Worm (Caenorhabditis elegans) whole organism, L3 larva: ENCODE data around the gene F28A10.5.
"Not testable (repeated sequence)": the region's sequence is repeated elsewhere in the genome, so short reads cannot be mapped to it uniquely, and the experiment has no call there.

ENCODE experiments used
- R02D3.7 ChIP-seq: fragments of 150-350 bp; optimal IDR thresholded peaks from 2 replicates; lab custom pipeline; 2014; ENCODE audit warnings: missing biosample characterization, missing genetic modification characterization
- ama-1 ChIP-seq: fragments of 150-350 bp; optimal IDR thresholded peaks from 2 replicates; lab custom pipeline; 2018
- ceh-28 ChIP-seq: fragments of 150-350 bp; optimal IDR thresholded peaks from 2 replicates; lab custom pipeline; 2014; ENCODE audit warnings: missing biosample characterization, missing genetic modification reagents, missing genetic modification characterization
- ceh-82 ChIP-seq: fragments of 150-350 bp; optimal IDR thresholded peaks from 2 replicates; lab custom pipeline; 2014; ENCODE audit warnings: missing biosample characterization, missing genetic modification characterization
- daf-12 ChIP-seq: fragments of 150-350 bp; optimal IDR thresholded peaks from 2 replicates; lab custom pipeline; 2014; ENCODE audit warnings: missing biosample characterization, missing genetic modification reagents, missing genetic modification characterization
- egl-27 ChIP-seq: sonication (generic microtip); optimal IDR thresholded peaks from 4 replicates; lab custom pipeline; 2017; ENCODE audit warnings: missing biosample characterization, missing genetic modification reagents, missing genetic modification characterization
- egl-5 ChIP-seq: fragments of 150-350 bp; optimal IDR thresholded peaks from 2 replicates; lab custom pipeline; 2017; ENCODE audit warnings: missing biosample characterization, missing genetic modification reagents, missing genetic modification characterization, inconsistent platforms
- elt-1 ChIP-seq: fragments of 150-350 bp; optimal IDR thresholded peaks from 2 replicates; lab custom pipeline; 2014; ENCODE audit warnings: missing biosample characterization, missing genetic modification characterization
- elt-2 ChIP-seq: sonication (generic microtip); optimal IDR thresholded peaks from 2 replicates; lab custom pipeline; 2016; ENCODE audit warnings: missing genetic modification reagents, mild to moderate bottlenecking, missing genetic modification characterization, missing compliant biosample characterization
- fos-1 ChIP-seq: fragments of 150-350 bp; optimal IDR thresholded peaks from 2 replicates; lab custom pipeline; 2014; ENCODE audit warnings: missing biosample characterization, missing genetic modification characterization
- hmg-11 ChIP-seq: sonication (generic microtip); optimal IDR thresholded peaks from 2 replicates; lab custom pipeline; 2016; ENCODE audit warnings: missing genetic modification characterization, missing compliant biosample characterization
- lin-39 ChIP-seq: fragments of 150-350 bp; optimal IDR thresholded peaks from 2 replicates; lab custom pipeline; 2018; ENCODE audit warnings: missing biosample characterization, missing genetic modification reagents, missing genetic modification characterization
- lsy-12 ChIP-seq: sonication (generic microtip); optimal IDR thresholded peaks from 2 replicates; lab custom pipeline; 2016; ENCODE audit warnings: mild to moderate bottlenecking, missing genetic modification characterization, missing compliant biosample characterization
- mdl-1 ChIP-seq: fragments of 150-350 bp; optimal IDR thresholded peaks from 2 replicates; lab custom pipeline; 2014; ENCODE audit warnings: missing biosample characterization, missing genetic modification characterization
- nfya-1 ChIP-seq: sonication (generic microtip); optimal IDR thresholded peaks from 2 replicates; lab custom pipeline; 2017; ENCODE audit warnings: missing genetic modification characterization, mild to moderate bottlenecking, missing compliant biosample characterization, antibody characterized with exemption, moderate library complexity; ENCODE audit not compliant: insufficient read depth
- nhr-11 ChIP-seq: fragments of 150-350 bp; optimal IDR thresholded peaks from 2 replicates; lab custom pipeline; 2014; ENCODE audit warnings: missing biosample characterization, missing genetic modification characterization
- nhr-12 ChIP-seq: fragments of 150-350 bp; optimal IDR thresholded peaks from 2 replicates; lab custom pipeline; 2014; ENCODE audit warnings: missing biosample characterization, missing genetic modification characterization
- nhr-23 ChIP-seq: fragments of 150-350 bp; optimal IDR thresholded peaks from 2 replicates; lab custom pipeline; 2014; ENCODE audit warnings: missing biosample characterization, missing genetic modification reagents, missing genetic modification characterization
- nhr-237 ChIP-seq: fragments of 150-350 bp; optimal IDR thresholded peaks from 2 replicates; lab custom pipeline; 2014; ENCODE audit warnings: missing biosample characterization, missing genetic modification characterization
- nhr-25 ChIP-seq: sonication (generic microtip); optimal IDR thresholded peaks from 2 replicates; lab custom pipeline; 2017; ENCODE audit warnings: missing biosample characterization, missing genetic modification characterization
- nhr-28 ChIP-seq: fragments of 150-350 bp; optimal IDR thresholded peaks from 2 replicates; lab custom pipeline; 2014; ENCODE audit warnings: missing biosample characterization, missing genetic modification characterization
- nhr-67 ChIP-seq: fragments of 150-350 bp; optimal IDR thresholded peaks from 2 replicates; lab custom pipeline; 2014; ENCODE audit warnings: missing biosample characterization, missing genetic modification characterization
- nhr-76 ChIP-seq: fragments of 150-350 bp; sonication (generic microtip); optimal IDR thresholded peaks from 5 replicates; lab custom pipeline; 2014; ENCODE audit warnings: missing biosample characterization, missing genetic modification characterization
- nhr-77 ChIP-seq: fragments of 150-350 bp; optimal IDR thresholded peaks from 2 replicates; lab custom pipeline; 2014; ENCODE audit warnings: missing biosample characterization, missing genetic modification characterization
- pha-4 ChIP-seq: fragments of 150-350 bp; optimal IDR thresholded peaks from 2 replicates; lab custom pipeline; 2014; ENCODE audit warnings: missing biosample characterization, missing genetic modification reagents, missing genetic modification characterization
- pqm-1 ChIP-seq: fragments of 150-350 bp; optimal IDR thresholded peaks from 2 replicates; lab custom pipeline; 2017; ENCODE audit warnings: missing biosample characterization, missing genetic modification characterization, inconsistent platforms
- sea-2 ChIP-seq: fragments of 150-350 bp; sonication (generic microtip); optimal IDR thresholded peaks from 4 replicates; lab custom pipeline; 2014; ENCODE audit warnings: missing biosample characterization, missing genetic modification reagents, missing genetic modification characterization
- skn-1 ChIP-seq: fragments of 150-350 bp; optimal IDR thresholded peaks from 2 replicates; lab custom pipeline; 2014; ENCODE audit warnings: missing biosample characterization, missing genetic modification characterization
- tbx-2 ChIP-seq: sonication (generic microtip); optimal IDR thresholded peaks from 2 replicates; lab custom pipeline; 2016; ENCODE audit warnings: mild to moderate bottlenecking, missing genetic modification characterization, missing compliant biosample characterization
- unc-39 ChIP-seq: sonication (generic microtip); optimal IDR thresholded peaks from 4 replicates; lab custom pipeline; 2017; ENCODE audit warnings: missing biosample characterization, missing genetic modification characterization
- ztf-11 ChIP-seq: fragments of 150-350 bp; optimal IDR thresholded peaks from 2 replicates; lab custom pipeline; 2014; ENCODE audit warnings: missing biosample characterization, missing genetic modification characterization
- ztf-4 ChIP-seq: fragments of 150-350 bp; optimal IDR thresholded peaks from 2 replicates; lab custom pipeline; 2014; ENCODE audit warnings: missing biosample characterization, missing genetic modification characterization

F28A10.5 gene

DNA sequence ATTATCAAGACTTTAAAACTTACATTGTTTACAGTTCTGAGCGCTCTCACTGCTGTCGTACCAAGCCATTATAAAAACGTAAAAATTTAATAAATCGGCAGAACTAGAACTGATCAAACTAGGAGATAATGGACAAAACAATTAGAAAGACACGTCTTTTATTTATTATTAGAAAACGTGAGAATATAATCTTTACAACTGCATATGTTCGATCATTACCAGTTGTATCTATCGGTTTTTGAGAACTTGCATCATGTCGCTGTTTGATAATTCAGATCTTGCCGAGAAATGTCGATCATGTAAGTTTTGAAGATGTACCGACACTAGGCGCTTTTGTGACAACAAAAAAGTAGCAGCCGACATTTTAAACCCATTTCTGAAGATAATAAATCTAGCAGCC is 4.8 kb downstream of the F28A10.5 start, which contains the start of gene F28A10.7:
Gene F28A10.7 (minus strand): TSS at position 101 of the 400 bp plus-strand sequence.
- no peak for TF ChIP-seq ztf-4 (tag; lab: Kevin White, UChicago)
- TF ChIP-seq lin-39 (tag; lab: Kevin White, UChicago) = no peak
- TF ChIP-seq nhr-77 = no peak
- TF ChIP-seq nhr-23 (tag; lab: Kevin White, UChicago) = no peak

- no peak for TF ChIP-seq nhr-11
- TF ChIP-seq tbx-2 (tag; lab: Kevin White, UChicago) = no peak
- no peak for TF ChIP-seq nhr-28
- TF ChIP-seq ama-1 (lab: Kevin White, UChicago) = no peak
- no peak for TF ChIP-seq nfya-1 (tag; lab: Kevin White, UChicago)
- TF ChIP-seq egl-5 (tag; lab: Kevin White, UChicago) = no peak
- no peak for TF ChIP-seq lsy-12 (tag; lab: Kevin White, UChicago)
- TF ChIP-seq nhr-77 = no peak
- no peak for TF ChIP-seq nhr-76 (tag; lab: Kevin White, UChicago)
- TF ChIP-seq egl-27 (tag; lab: Kevin White, UChicago) = no peak
- TF ChIP-seq, all 47 proteins: peak for 0
These were observed 6.5 kb downstream of the F28A10.5 start, which contains the start of gene F28A10.4 for ce11 chrII:843971-844370. TSS of gene F28A10.4 (plus strand) at chrII:844271.

ce11 chrII:840131-840530 is 10.3 kb downstream of the F28A10.5 start, which contains the start of gene clc-33:
TSS of gene clc-33 (plus strand) at chrII:840431.
- no peak for TF ChIP-seq egl-27 (tag; lab: Kevin White, UChicago)

DNA sequence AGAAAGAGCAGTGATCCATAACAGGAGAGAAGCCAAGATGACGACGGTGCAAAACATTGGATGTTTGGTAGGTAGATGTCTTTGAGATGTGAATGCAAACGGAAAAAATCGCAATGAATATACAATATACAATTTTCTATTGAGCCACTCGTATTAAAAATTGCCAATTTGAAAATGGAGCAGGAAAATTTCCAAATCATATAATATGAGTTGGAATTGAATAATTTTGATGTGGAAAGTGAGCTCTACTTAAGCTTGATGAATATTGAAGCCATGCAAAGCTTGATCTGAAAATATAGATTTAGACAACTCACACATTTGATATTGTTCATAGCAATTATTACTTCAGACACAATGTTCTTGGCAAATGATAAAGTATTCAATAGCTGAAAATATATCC is 12.1 kb downstream of the F28A10.5 start, which contains the start of gene F28A10.8:
Gene F28A10.8 (minus strand): TSS at position 101 of the 400 bp plus-strand sequence.
- TF ChIP-seq hmg-11 (no peak), nfya-1 (tag; lab: Kevin White, UChicago) (no peak), tbx-2 (tag; lab: Kevin White, UChicago) (no peak), pqm-1 (no peak), skn-1 (no peak), elt-1 (tag; lab: Kevin White, UChicago) (no peak), ztf-11 (tag; lab: Kevin White, UChicago) (no peak), daf-12 (tag; lab: Kevin White, UChicago) (no peak), nhr-25 (tag; lab: Kevin White, UChicago) (no peak)

DNA sequence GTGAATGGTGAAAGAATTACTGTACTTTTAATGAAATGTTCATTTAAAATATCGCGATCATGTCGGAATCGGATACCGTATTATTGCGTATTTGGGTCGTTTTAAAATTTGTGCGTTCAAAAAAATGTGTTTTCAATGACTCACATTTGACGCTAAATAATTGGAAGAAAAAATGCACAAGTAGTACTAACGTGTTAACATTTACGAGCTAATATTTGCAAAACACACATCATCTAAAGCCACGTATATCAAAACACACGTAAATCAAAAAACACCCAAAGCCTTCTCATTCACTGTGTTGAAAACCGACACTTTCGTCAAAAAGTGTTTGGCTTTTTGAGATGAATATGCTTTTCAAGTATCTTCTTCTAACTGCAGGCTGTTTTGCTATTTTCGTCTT is 24.9 kb downstream of the F28A10.5 start, which contains the start of gene F28A10.1:
Gene F28A10.1 (plus strand): TSS at position 301 of the 400 bp plus-strand sequence.
- TF ChIP-seq lsy-12 (tag; lab: Kevin White, UChicago) (no peak), nhr-25 (tag; lab: Kevin White, UChicago) (no peak)

DNA sequence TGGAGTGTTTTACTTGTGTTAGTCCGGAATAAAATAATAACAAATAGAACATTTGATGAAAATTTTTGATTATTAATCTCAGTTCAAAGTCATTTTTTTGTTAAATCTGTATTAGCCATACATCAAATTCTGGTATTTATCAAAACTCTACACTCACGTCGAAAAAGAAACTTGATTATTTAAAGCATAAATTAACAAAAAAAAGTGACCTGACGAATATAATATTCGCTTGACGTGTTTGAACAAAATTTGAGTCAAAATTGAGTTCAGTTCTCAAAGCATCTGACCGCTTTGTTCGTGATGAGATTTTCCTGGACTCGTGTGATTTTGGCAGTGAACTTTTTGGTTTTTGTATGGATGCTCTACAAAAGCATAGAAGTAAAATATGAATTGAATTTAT is 26.9 kb downstream of the F28A10.5 start, which contains the start of gene F46F5.10:
Gene F46F5.10 (plus strand): TSS at position 301 of the 400 bp plus-strand sequence.
- TF ChIP-seq egl-5 (tag; lab: Kevin White, UChicago) = no peak

DNA sequence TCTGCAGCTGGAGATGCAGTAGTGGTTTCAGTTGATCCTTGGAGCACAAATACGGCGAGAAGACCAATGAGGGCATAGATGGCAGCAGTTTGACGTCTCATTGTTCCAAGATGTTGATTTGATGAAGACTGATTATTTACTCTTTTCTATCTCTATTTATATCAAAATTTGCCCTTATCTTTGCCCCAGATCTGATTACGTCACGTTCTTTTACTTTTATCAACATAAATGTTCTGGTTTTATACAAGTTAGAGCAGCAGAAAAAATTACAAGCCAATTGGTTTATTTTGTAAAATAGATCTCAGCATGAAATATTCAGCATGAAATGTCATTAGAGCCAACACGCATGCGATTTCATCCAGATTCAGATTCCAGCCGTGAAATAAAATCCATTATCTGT is 27.7 kb downstream of the F28A10.5 start, which contains the start of gene msrp-4:
Gene msrp-4 (minus strand): TSS at position 101 of the 400 bp plus-strand sequence.
- TF ChIP-seq nhr-237; nhr-67 (tag; lab: Kevin White, UChicago); mdl-1 (tag; lab: Kevin White, UChicago): not testable (repeated sequence)

- TF ChIP-seq elt-2 (tag; lab: Kevin White, UChicago) = no peak
- no peak for TF ChIP-seq lin-39 (tag; lab: Kevin White, UChicago)
- no peak for TF ChIP-seq nhr-237
- no peak for TF ChIP-seq sea-2
- no peak for TF ChIP-seq lsy-12 (tag; lab: Kevin White, UChicago)
- TF ChIP-seq ztf-11 (tag; lab: Kevin White, UChicago) = no peak
- TF ChIP-seq nhr-25 (tag; lab: Kevin White, UChicago) = no peak
- TF ChIP-seq nfya-1 (tag; lab: Kevin White, UChicago) = no peak
- no peak for TF ChIP-seq nhr-11
- no peak for TF ChIP-seq nhr-12 (tag; lab: Kevin White, UChicago)
- TF ChIP-seq egl-5 (tag; lab: Kevin White, UChicago) = no peak
- no peak for TF ChIP-seq R02D3.7 (tag; lab: Kevin White, UChicago)
- no peak for TF ChIP-seq egl-27 (tag; lab: Kevin White, UChicago)
- TF ChIP-seq elt-1 (tag; lab: Kevin White, UChicago) = no peak
- no peak for TF ChIP-seq pha-4 (tag; lab: Kevin White, UChicago)
- TF ChIP-seq unc-39 = no peak
- no peak for TF ChIP-seq ceh-82 (tag; lab: Kevin White, UChicago)
- TF ChIP-seq skn-1 = no peak
- no peak for TF ChIP-seq ceh-28 (tag; lab: Kevin White, UChicago)
- no peak for TF ChIP-seq fos-1
These were observed 29.0 kb downstream of the F28A10.5 start, which contains the start of gene F46F5.8 for ce11 chrII:821514-821913. TSS of gene F46F5.8 (minus strand) at chrII:821614.
